Worm (Caenorhabditis elegans) whole organism, young adult: ENCODE measurements around the gene str-246.

Experiments used
- F39B2.1 ChIP-seq: fragments of 200-800 bp; sonication (Bioruptor generic); IDR thresholded peaks from 2 replicates; pipeline ENCODE4 v1.3.6; 2022; ENCODE audit warnings: missing genetic modification reagents, missing genetic modification characterization, missing compliant biosample characterization
- Y79H2A.3 ChIP-seq: fragments of 200-800 bp; sonication (Bioruptor generic); conservative IDR thresholded peaks from 2 replicates; pipeline ENCODE4 v1.3.6; 2022; ENCODE audit warnings: missing genetic modification reagents, missing genetic modification characterization, missing compliant biosample characterization
- lin-35 ChIP-seq, 3 experiments: fragments of 150-350 bp in 2 of 3; sonication (generic microtip) in 1 of 3; optimal IDR thresholded peaks; 2 replicates each; lab custom pipeline; 2014 to 2018; ENCODE audit warnings: missing biosample characterization in 3 of 3, missing genetic modification characterization in 3 of 3, missing genetic modification reagents in 3 of 3
- rec-8 ChIP-seq, 2 experiments: sonication (generic microtip); optimal IDR thresholded peaks; 2 replicates each; lab custom pipeline; 2016; ENCODE audit warnings: mild to moderate bottlenecking in 2 of 2, missing genetic modification characterization in 2 of 2, missing genetic modification reagents in 2 of 2, missing genotype in 2 of 2, missing biosample characterization in 1 of 2, missing compliant biosample characterization in 1 of 2, moderate library complexity in 1 of 2
- unc-62 ChIP-seq: fragments of 150-350 bp; optimal IDR thresholded peaks from 2 replicates; lab custom pipeline; 2014; ENCODE audit warnings: missing biosample characterization, missing genetic modification reagents, missing genetic modification characterization
- zim-3 ChIP-seq: sonication (generic microtip); optimal IDR thresholded peaks from 2 replicates; lab custom pipeline; 2017; ENCODE audit warnings: mild to moderate bottlenecking, missing genetic modification characterization, moderate library complexity, missing compliant biosample characterization

- TF ChIP-seq rec-8 (tag; optimal IDR thresholded peaks at IDR 0.05; lab: Kevin White, UChicago) (no peak), unc-62 (no peak), Y79H2A.3 (GFP tag; lab: Robert Waterston, UW) (no peak), lin-35 (GFP tag; optimal IDR thresholded peaks at IDR 0.05; lab: Kevin White, UChicago) (no peak), F39B2.1 (GFP tag; lab: Robert Waterston, UW) (no peak), zim-3 (tag; lab: Kevin White, UChicago) (no peak)
Measured at ce11 chrIII:11068553-11068952, 9.0 kb upstream of the str-246 start, which contains the start of gene W09D6.1.
